Worm (Caenorhabditis elegans) whole organism, young adult: Measurements from ENCODE around the gene map-1.
A peak's percentile ranks its signal among the peaks of the same experiment; 100 is the strongest.

ENCODE experiments used
- B0019.2 ChIP-seq: fragments of 200-800 bp; sonication (Bioruptor generic); conservative IDR thresholded peaks from 2 replicates; pipeline ENCODE4 v1.3.6; 2022; ENCODE audit warnings: missing genetic modification reagents, missing genetic modification characterization, missing compliant biosample characterization
- B0035.1 ChIP-seq: sonication (generic microtip); optimal IDR thresholded peaks from 2 replicates; lab custom pipeline; 2016; ENCODE audit warnings: missing genetic modification characterization, mild to moderate bottlenecking, missing compliant biosample characterization, missing genotype, missing genetic modification reagents
- B0261.1 ChIP-seq: sonication (generic microtip); optimal IDR thresholded peaks from 2 replicates; lab custom pipeline; 2016; ENCODE audit warnings: mild to moderate bottlenecking, missing genetic modification characterization, moderate library complexity, missing compliant biosample characterization
- B0336.3 ChIP-seq: fragments of 200-800 bp; sonication (Bioruptor generic); IDR thresholded peaks from 2 replicates; pipeline ENCODE4 v1.3.6; 2022; ENCODE audit warnings: missing genetic modification characterization, missing compliant biosample characterization
- C17E4.6 ChIP-seq: fragments of 200-800 bp; sonication (Bioruptor generic); IDR thresholded peaks from 2 replicates; pipeline ENCODE4 v1.3.6; 2022; ENCODE audit warnings: missing genetic modification reagents, missing genetic modification characterization, missing compliant biosample characterization
- F33H1.4 ChIP-seq: fragments of 200-800 bp; sonication (Bioruptor generic); IDR thresholded peaks from 2 replicates; pipeline ENCODE4 v1.3.6; 2022; ENCODE audit warnings: missing genetic modification reagents, missing genetic modification characterization, missing compliant biosample characterization
- F57A8.1 ChIP-seq: fragments of 200-800 bp; sonication (Bioruptor generic); optimal IDR thresholded peaks from 2 replicates; lab custom pipeline; 2018; ENCODE audit warnings: mild to moderate bottlenecking, missing genetic modification characterization, moderate library complexity, missing compliant biosample characterization
- Y56A3A.18 ChIP-seq: fragments of 200-800 bp; sonication (Bioruptor generic); IDR thresholded peaks from 2 replicates; pipeline ENCODE4 v1.3.6; 2022; ENCODE audit warnings: missing genetic modification reagents, missing genetic modification characterization, missing compliant biosample characterization
- Y79H2A.3 ChIP-seq: fragments of 200-800 bp; sonication (Bioruptor generic); conservative IDR thresholded peaks from 2 replicates; pipeline ENCODE4 v1.3.6; 2022; ENCODE audit warnings: missing genetic modification reagents, missing genetic modification characterization, missing compliant biosample characterization
- aptf-2 ChIP-seq: fragments of 200-800 bp; sonication (Bioruptor generic); conservative IDR thresholded peaks from 2 replicates; pipeline ENCODE4 v1.3.6; 2022; ENCODE audit warnings: missing genetic modification reagents, missing genetic modification characterization, missing compliant biosample characterization
- atf-7 ChIP-seq: sonication (generic microtip); optimal IDR thresholded peaks from 2 replicates; lab custom pipeline; 2017; ENCODE audit warnings: mild to moderate bottlenecking, missing genetic modification characterization, missing compliant biosample characterization
- athp-1 ChIP-seq: sonication (generic microtip); optimal IDR thresholded peaks from 2 replicates; lab custom pipeline; 2017; ENCODE audit warnings: mild to moderate bottlenecking, missing genetic modification characterization, missing compliant biosample characterization
- attf-5 ChIP-seq: fragments of 200-800 bp; sonication (Bioruptor generic); optimal IDR thresholded peaks from 2 replicates; lab custom pipeline; 2018; ENCODE audit warnings: mild to moderate bottlenecking, missing genetic modification characterization, missing compliant biosample characterization
- bed-1 ChIP-seq: fragments of 200-800 bp; sonication (Bioruptor generic); IDR thresholded peaks from 2 replicates; pipeline ENCODE4 v1.3.6; 2022; ENCODE audit warnings: missing genetic modification reagents, missing genetic modification characterization, missing compliant biosample characterization
- bed-2 ChIP-seq: fragments of 200-800 bp; sonication (Bioruptor generic); IDR thresholded peaks from 2 replicates; pipeline ENCODE4 v1.3.6; 2022; ENCODE audit warnings: missing genetic modification reagents, missing genetic modification characterization, missing compliant biosample characterization
- ccch-3 ChIP-seq: fragments of 200-800 bp; sonication (Bioruptor generic); optimal IDR thresholded peaks from 2 replicates; lab custom pipeline; 2018; ENCODE audit warnings: mild to moderate bottlenecking, missing genetic modification characterization, missing compliant biosample characterization
- dpff-1 ChIP-seq: sonication (generic microtip); optimal IDR thresholded peaks from 2 replicates; lab custom pipeline; 2017; ENCODE audit warnings: mild to moderate bottlenecking, missing genetic modification characterization, missing compliant biosample characterization
- dpl-1 ChIP-seq: fragments of 150-350 bp; optimal IDR thresholded peaks from 2 replicates; lab custom pipeline; 2014; ENCODE audit warnings: missing biosample characterization, missing genetic modification reagents, missing genetic modification characterization
- efl-1 ChIP-seq: fragments of 150-350 bp; optimal IDR thresholded peaks from 2 replicates; lab custom pipeline; 2014; ENCODE audit warnings: missing biosample characterization, missing genetic modification reagents, missing genetic modification characterization
- egl-44 ChIP-seq: fragments of 200-800 bp; sonication (Bioruptor generic); IDR thresholded peaks from 2 replicates; pipeline ENCODE4 v1.3.6; 2022; ENCODE audit warnings: missing genetic modification reagents, missing genetic modification characterization, missing compliant biosample characterization
- egrh-3 ChIP-seq: fragments of 200-800 bp; sonication (Bioruptor generic); IDR thresholded peaks from 2 replicates; pipeline ENCODE4 v1.3.6; 2022; ENCODE audit warnings: missing genetic modification reagents, missing genetic modification characterization, missing compliant biosample characterization
- ets-4 ChIP-seq: fragments of 200-800 bp; sonication (Bioruptor generic); optimal IDR thresholded peaks from 2 replicates; lab custom pipeline; 2018; ENCODE audit warnings: mild to moderate bottlenecking, missing genetic modification characterization, missing compliant biosample characterization
- fkh-3 ChIP-seq: sonication (generic microtip); optimal IDR thresholded peaks from 2 replicates; lab custom pipeline; 2016; ENCODE audit warnings: mild to moderate bottlenecking, missing genetic modification characterization, missing compliant biosample characterization
- him-1 ChIP-seq: sonication (generic microtip); optimal IDR thresholded peaks from 2 replicates; lab custom pipeline; 2016; ENCODE audit warnings: missing genotype, missing genetic modification reagents, missing genetic modification characterization, missing compliant biosample characterization
- hmg-20 ChIP-seq: fragments of 200-800 bp; sonication (Bioruptor generic); IDR thresholded peaks from 2 replicates; pipeline ENCODE4 v1.3.6; 2022; ENCODE audit warnings: missing genetic modification reagents, missing genetic modification characterization, missing compliant biosample characterization
- let-526 ChIP-seq: fragments of 200-800 bp; sonication (Bioruptor generic); IDR thresholded peaks from 2 replicates; pipeline ENCODE4 v1.3.6; 2022; ENCODE audit warnings: missing genetic modification reagents, missing genetic modification characterization, missing compliant biosample characterization
- lin-54 ChIP-seq: fragments of 200-800 bp; sonication (Bioruptor generic); optimal IDR thresholded peaks from 2 replicates; lab custom pipeline; 2018; ENCODE audit warnings: mild to moderate bottlenecking, missing genetic modification characterization, missing compliant biosample characterization
- lsy-27 ChIP-seq: sonication (generic microtip); optimal IDR thresholded peaks from 2 replicates; lab custom pipeline; 2017; ENCODE audit warnings: missing genetic modification characterization, mild to moderate bottlenecking, missing compliant biosample characterization, antibody characterized with exemption, missing genotype, borderline replicate concordance; ENCODE audit not compliant: insufficient read depth
- madf-3 ChIP-seq: fragments of 200-800 bp; sonication (Bioruptor generic); IDR thresholded peaks from 2 replicates; pipeline ENCODE4 v1.3.6; 2022; ENCODE audit warnings: missing genetic modification reagents, missing genetic modification characterization, missing compliant biosample characterization
- nfya-2 ChIP-seq: fragments of 200-800 bp; sonication (Bioruptor generic); IDR thresholded peaks from 2 replicates; pipeline ENCODE4 v1.3.6; 2022; ENCODE audit warnings: missing genetic modification reagents, missing genetic modification characterization, missing compliant biosample characterization
- nfyb-1 ChIP-seq: fragments of 200-800 bp; sonication (Bioruptor generic); IDR thresholded peaks from 2 replicates; pipeline ENCODE4 v1.3.6; 2022; ENCODE audit warnings: missing genetic modification reagents, missing genetic modification characterization, missing compliant biosample characterization
- nhr-120 ChIP-seq: fragments of 200-800 bp; sonication (Bioruptor generic); IDR thresholded peaks from 2 replicates; pipeline ENCODE4 v1.3.6; 2022; ENCODE audit warnings: missing genetic modification characterization, missing compliant biosample characterization
- nhr-80 ChIP-seq: sonication (generic microtip); optimal IDR thresholded peaks from 2 replicates; lab custom pipeline; 2016; ENCODE audit warnings: missing genetic modification characterization, missing compliant biosample characterization
- pha-4 ChIP-seq: fragments of 150-350 bp; sonication (generic microtip); optimal IDR thresholded peaks from 2 replicates; lab custom pipeline; 2014; ENCODE audit warnings: missing biosample characterization, missing genetic modification reagents, missing genetic modification characterization
- rcor-1 ChIP-seq: fragments of 200-800 bp; sonication (Bioruptor generic); IDR thresholded peaks from 2 replicates; pipeline ENCODE4 v1.3.6; 2022; ENCODE audit warnings: missing genetic modification reagents, missing genetic modification characterization, missing compliant biosample characterization
- snpc-3.4 ChIP-seq: sonication (generic microtip); optimal IDR thresholded peaks from 2 replicates; lab custom pipeline; 2017; ENCODE audit warnings: missing genetic modification characterization, mild to moderate bottlenecking, missing compliant biosample characterization, antibody characterized with exemption, moderate library complexity, missing genotype, missing genetic modification reagents
- sptf-2 ChIP-seq: fragments of 200-800 bp; sonication (Bioruptor generic); optimal IDR thresholded peaks from 2 replicates; lab custom pipeline; 2018; ENCODE audit warnings: mild to moderate bottlenecking, missing genetic modification characterization, missing compliant biosample characterization
- tlf-1 ChIP-seq: fragments of 200-800 bp; sonication (Bioruptor generic); optimal IDR thresholded peaks from 2 replicates; lab custom pipeline; 2018; ENCODE audit warnings: mild to moderate bottlenecking, missing genetic modification characterization, missing compliant biosample characterization
- unc-62 ChIP-seq: fragments of 150-350 bp; optimal IDR thresholded peaks from 2 replicates; lab custom pipeline; 2014; ENCODE audit warnings: missing biosample characterization, missing genetic modification reagents, missing genetic modification characterization
- zfh-2 ChIP-seq: fragments of 200-800 bp; sonication (Bioruptor generic); conservative IDR thresholded peaks from 2 replicates; pipeline ENCODE4 v1.3.6; 2022; ENCODE audit warnings: missing genetic modification reagents, missing genetic modification characterization, missing compliant biosample characterization
- ztf-22 ChIP-seq: fragments of 200-800 bp; sonication (Bioruptor generic); optimal IDR thresholded peaks from 2 replicates; lab custom pipeline; 2018; ENCODE audit warnings: mild to moderate bottlenecking, missing genetic modification characterization, moderate library complexity, missing compliant biosample characterization
- ztf-25 ChIP-seq: fragments of 200-800 bp; sonication (Bioruptor generic); IDR thresholded peaks from 2 replicates; pipeline ENCODE4 v1.3.6; 2022; ENCODE audit warnings: missing genetic modification reagents, missing genetic modification characterization, missing compliant biosample characterization

map-1 gene

DNA sequence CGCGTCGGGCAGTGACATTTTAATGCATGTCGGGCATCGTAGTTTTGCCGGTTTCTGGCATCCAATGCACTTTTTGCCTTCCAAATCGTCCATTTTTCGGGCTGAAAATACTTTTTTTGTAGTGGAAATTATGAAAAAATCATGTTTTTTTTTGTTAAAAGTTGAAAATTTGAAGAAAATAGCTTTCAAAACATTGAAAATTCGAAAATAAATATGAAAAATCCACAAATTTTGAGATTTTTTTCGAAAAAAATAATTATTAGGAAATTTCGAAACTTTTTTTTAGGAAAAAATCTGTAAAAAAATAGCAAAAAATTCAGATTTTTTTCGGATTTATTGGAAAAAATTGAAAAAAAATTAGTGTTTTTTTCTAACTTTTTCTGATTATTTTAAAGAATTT is at the start of gene map-1:
Gene map-1, minus strand, starts transcription at position 101 of the 400 bp plus-strand sequence.
- no peak for TF ChIP-seq rcor-1 (GFP tag; lab: Robert Waterston, UW)
- TF ChIP-seq ets-4 = no peak
- TF ChIP-seq B0035.1 = no peak
- TF ChIP-seq bed-1 (GFP tag; lab: Robert Waterston, UW) = no peak
- no peak for TF ChIP-seq Y56A3A.18 (GFP tag; lab: Robert Waterston, UW)
- TF ChIP-seq F33H1.4 = no peak
- TF ChIP-seq unc-62 (GFP tag; lab: Kevin White, UChicago) = no peak
- TF ChIP-seq attf-5 (GFP tag; lab: Kevin White, UChicago) = no peak
- TF ChIP-seq hmg-20 (GFP tag; lab: Robert Waterston, UW) = no peak
- TF ChIP-seq ztf-22 (GFP tag; lab: Kevin White, UChicago) = no peak

DNA sequence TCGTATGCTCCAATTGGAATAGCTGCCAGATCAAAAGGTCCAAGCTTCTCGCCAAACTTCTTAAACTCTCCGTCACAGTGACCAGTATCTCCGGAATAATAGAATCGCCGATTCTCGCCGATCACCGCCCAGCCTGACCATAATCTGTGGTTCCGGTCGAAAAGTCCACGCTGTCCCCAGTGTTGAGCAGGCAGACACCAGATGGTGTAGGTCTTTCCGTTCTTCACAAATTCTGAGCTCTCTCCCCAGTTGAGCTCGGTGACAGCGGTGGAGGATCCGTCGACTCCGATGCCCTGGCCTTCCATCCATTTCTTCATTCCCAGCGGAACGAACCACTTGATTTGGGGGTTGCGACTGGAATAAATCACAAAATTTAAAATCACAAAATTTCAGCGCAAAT is 49.6 kb upstream of the map-1 start:
- TF ChIP-seq ccch-3 (GFP tag; lab: Kevin White, UChicago) (no peak), bed-2 (GFP tag; lab: Robert Waterston, UW) (no peak), Y56A3A.18 (GFP tag; lab: Robert Waterston, UW) (no peak), madf-3 (GFP tag; lab: Robert Waterston, UW) (0 out of 2 replicates have a peak, but pooled peaks have one; percentile 17), nfya-2 (GFP tag; lab: Robert Waterston, UW) (no peak), zfh-2 (GFP tag; lab: Robert Waterston, UW) (peak; percentile 60; the same call in 1 of the 2 replicates), lin-54 (GFP tag; lab: Kevin White, UChicago) (no peak), atf-7 (no peak), athp-1 (tag; lab: Kevin White, UChicago) (no peak)
- TF ChIP-seq, all 124 proteins: peak for 2

DNA sequence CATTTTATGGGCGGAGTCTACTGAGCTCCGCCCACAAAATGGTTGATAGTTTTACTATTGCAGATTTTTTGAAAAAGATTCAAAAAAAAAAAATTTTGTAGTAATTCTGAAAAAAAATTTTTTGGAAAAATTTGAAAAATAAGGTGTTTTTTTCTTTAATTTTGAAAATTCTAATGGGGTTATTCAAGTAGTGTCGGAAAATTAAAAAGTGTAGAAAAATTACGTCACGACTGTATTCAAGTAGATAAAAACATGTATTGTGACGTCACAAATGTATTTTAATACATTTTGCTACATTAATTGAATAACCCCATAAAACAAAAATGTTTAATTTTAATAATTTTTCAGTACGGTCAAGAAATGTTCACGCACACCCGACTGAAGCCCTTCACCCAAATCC is 46.6 kb upstream of the map-1 start:
- TF ChIP-seq efl-1 (GFP tag; lab: Kevin White, UChicago) (no peak), nfya-2 (GFP tag; lab: Robert Waterston, UW) (no peak), nhr-80 (tag; lab: Kevin White, UChicago) (no peak), F57A8.1 (no peak), ztf-25 (GFP tag; lab: Robert Waterston, UW) (no peak)

- TF ChIP-seq nhr-120 (0 out of 2 replicates have a peak, but pooled peaks have one; percentile 48), zfh-2 (GFP tag; lab: Robert Waterston, UW) (peak; percentile 81), Y79H2A.3 (GFP tag; lab: Robert Waterston, UW) (no peak), egrh-3 (GFP tag; lab: Robert Waterston, UW) (peak; percentile 20; the same call in 1 of the 2 replicates)
These were observed 44.8 kb upstream of the map-1 start for ce11 chrIV:3731430-3731829.

- TF ChIP-seq B0019.2 (GFP tag; lab: Robert Waterston, UW) = peak; percentile 49; the same call in 1 of the 2 replicates
- no peak for TF ChIP-seq atf-7
- TF ChIP-seq fkh-3 (tag; lab: Kevin White, UChicago) = no peak
- peak; percentile 30 for TF ChIP-seq dpl-1 (GFP tag; lab: Kevin White, UChicago)
- TF ChIP-seq C17E4.6 (GFP tag; lab: Robert Waterston, UW) = no peak
- TF ChIP-seq rcor-1 (GFP tag; lab: Robert Waterston, UW) = 0 out of 2 replicates have a peak, but pooled peaks have one; percentile 28
- no peak for TF ChIP-seq zfh-2 (GFP tag; lab: Robert Waterston, UW)
- TF ChIP-seq B0336.3 (GFP tag; lab: Robert Waterston, UW) = no peak
- TF ChIP-seq B0261.1 (tag; lab: Kevin White, UChicago) = no peak
- peak; percentile 56 for TF ChIP-seq snpc-3.4 (tag; lab: Kevin White, UChicago)
- TF ChIP-seq aptf-2 (GFP tag; lab: Robert Waterston, UW) = no peak
- TF ChIP-seq egl-44 (GFP tag; lab: Robert Waterston, UW) = no peak
- no peak for TF ChIP-seq let-526 (GFP tag; lab: Robert Waterston, UW)
- TF ChIP-seq nhr-120 = no peak
- no peak for TF ChIP-seq pha-4 (tag; lab: Kevin White, UChicago)
- TF ChIP-seq dpff-1 = no peak
- no peak for TF ChIP-seq madf-3 (GFP tag; lab: Robert Waterston, UW)
- TF ChIP-seq F33H1.4 = peak; percentile 37; the same call in 1 of the 2 replicates
- no peak for TF ChIP-seq tlf-1 (GFP tag; lab: Kevin White, UChicago)
- TF ChIP-seq sptf-2 = no peak
- no peak for TF ChIP-seq him-1 (tag; lab: Kevin White, UChicago)
- no peak for TF ChIP-seq nfyb-1 (GFP tag; lab: Robert Waterston, UW)
- no peak for TF ChIP-seq lsy-27 (tag; lab: Kevin White, UChicago)
These were observed 39.2 kb upstream of the map-1 start, which contains the start of gene smgl-2 for ce11 chrIV:3725845-3726244. Gene smgl-2 (plus strand): TSS chrIV:3726164.
